Worm (Caenorhabditis elegans) whole organism, L4/young adult: Measurements from ENCODE around the gene dap-3.

ENCODE experiments used
- W03F9.2 ChIP-seq: fragments of 150-350 bp; optimal IDR thresholded peaks from 2 replicates; lab custom pipeline; 2014; ENCODE audit warnings: missing biosample characterization, missing genetic modification characterization
- dao-5 ChIP-seq: sonication (generic microtip); optimal IDR thresholded peaks from 2 replicates; lab custom pipeline; 2016; ENCODE audit warnings: missing genotype, missing genetic modification characterization, moderate library complexity, missing compliant biosample characterization
- him-1 ChIP-seq: sonication (generic microtip); optimal IDR thresholded peaks from 2 replicates; lab custom pipeline; 2016; ENCODE audit warnings: missing genotype, missing genetic modification reagents, missing genetic modification characterization, missing compliant biosample characterization

DNA sequence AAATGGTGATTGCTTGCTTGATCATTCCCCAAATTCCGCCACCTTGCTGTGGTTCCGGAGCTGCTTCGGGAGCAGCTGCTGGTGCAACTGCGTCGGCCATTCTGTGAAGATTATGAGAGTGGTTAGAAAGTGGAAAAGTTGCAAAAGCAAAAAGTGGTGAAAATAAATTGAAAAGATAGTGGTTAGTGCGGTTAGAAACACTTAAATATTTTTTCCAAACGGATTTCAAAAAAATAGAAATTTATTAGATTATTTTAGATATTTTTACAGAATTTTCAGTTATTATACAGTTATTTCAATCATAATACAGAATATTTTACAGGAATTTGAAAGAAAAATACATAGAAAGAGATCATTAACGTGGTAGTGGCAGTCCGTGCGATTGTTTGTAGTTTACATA lies 43.4 kb upstream of the dap-3 start, which contains the start of gene R166.2:
- TF ChIP-seq W03F9.2 (tag; lab: Kevin White, UChicago) (no peak), him-1 (tag; lab: Kevin White, UChicago) (no peak), dao-5 (tag; lab: Kevin White, UChicago) (no peak)
